Fruit fly (Drosophila melanogaster): Measurements from ENCODE around the gene per.

- TF ChIP-seq Myc (optimal IDR thresholded peaks at IDR 0.05) (no peak), h (optimal IDR thresholded peaks at IDR 0.05) (no peak), insv (optimal IDR thresholded peaks at IDR 0.05) (no peak)
Observed at dm6 chrX:2683926-2684325, 1.5 kb upstream of the per start.
